Worm (Caenorhabditis elegans): ENCODE results near the gene srj-1.

- TF ChIP-seq ets-7 (tag; optimal IDR thresholded peaks at IDR 0.05) (no peak), ama-1 (optimal IDR thresholded peaks at IDR 0.05) (no peak), ceh-13 (GFP tag; optimal IDR thresholded peaks at IDR 0.05) (no peak), tbx-11 (GFP tag; IDR thresholded peaks at IDR 0.05) (no peak), hmg-4 (GFP tag; optimal IDR thresholded peaks at IDR 0.05) (no peak), F13C5.2 (tag; optimal IDR thresholded peaks at IDR 0.05) (no peak), scrt-1 (GFP tag; IDR thresholded peaks at IDR 0.05) (no peak), ceh-36 (tag; optimal IDR thresholded peaks at IDR 0.05) (no peak), aly-1 (tag; optimal IDR thresholded peaks at IDR 0.05) (no peak), flt-1 (GFP tag; IDR thresholded peaks at IDR 0.05) (no peak), pes-1 (GFP tag; IDR thresholded peaks at IDR 0.05) (no peak), B0310.2 (tag; optimal IDR thresholded peaks at IDR 0.05) (no peak), tra-4 (tag; optimal IDR thresholded peaks at IDR 0.05) (no peak), hnd-1 (tag; optimal IDR thresholded peaks at IDR 0.05) (no peak)
Observed at ce11 chrIV:11937087-11937486, 28.1 kb downstream of the srj-1 start, which contains the start of gene slc-5A12.

Measured in whole organism, early embryonic.